Fruit fly (Drosophila melanogaster): ENCODE results near the gene Adss.

Gene Adss

dm6 chr3R:20828520-20829415 lies 1.6 kb downstream of the Adss start:
- TF ChIP-seq HLH106 (tag; optimal IDR thresholded peaks at IDR 0.05) (no peak), Dif (GFP tag; optimal IDR thresholded peaks at IDR 0.05; ENCODE audit: partially characterized antibody) (peak; percentile 58), sv (GFP tag; optimal IDR thresholded peaks at IDR 0.05) (no peak), Hnf4 (GFP tag; optimal IDR thresholded peaks at IDR 0.05) (no peak), h (GFP tag; optimal IDR thresholded peaks at IDR 0.05) (peak; percentile 23), Abd-B (GFP tag; optimal IDR thresholded peaks at IDR 0.05) (no peak), Hr83 (GFP tag; optimal IDR thresholded peaks at IDR 0.05; ENCODE audit: poor library complexity, severe bottlenecking) (peak; percentile 11), Jra (GFP tag; optimal IDR thresholded peaks at IDR 0.05) (no peak), tai (GFP tag; optimal IDR thresholded peaks at IDR 0.05) (no peak), rgr (GFP tag; optimal IDR thresholded peaks at IDR 0.05) (no peak), N (GFP tag; optimal IDR thresholded peaks at IDR 0.05) (no peak), br (GFP tag; optimal IDR thresholded peaks at IDR 0.05) (peak; percentile 51), Mio (GFP tag; optimal IDR thresholded peaks at IDR 0.05) (no peak), lola (GFP tag; optimal IDR thresholded peaks at IDR 0.05) (no peak), dl (GFP tag; optimal IDR thresholded peaks at IDR 0.05; ENCODE audit: insufficient read depth in 1 of 2, partially characterized antibody in 2 of 2) (peak in 1 of 2 experiments; percentile 32), OdsH (GFP tag; optimal IDR thresholded peaks at IDR 0.05) (no peak), foxo (GFP tag; optimal IDR thresholded peaks at IDR 0.05) (no peak), dsf (GFP tag; optimal IDR thresholded peaks at IDR 0.05; ENCODE audit: borderline replicate concordance) (no peak), psq (GFP tag; optimal IDR thresholded peaks at IDR 0.05) (no peak), Myc (optimal IDR thresholded peaks at IDR 0.05) (no peak), Dfd (GFP tag; optimal IDR thresholded peaks at IDR 0.05) (no peak), usp (GFP tag; optimal IDR thresholded peaks at IDR 0.05) (no peak), Vsx2 (GFP tag; optimal IDR thresholded peaks at IDR 0.05; ENCODE audit: partially characterized antibody) (no peak), Rel (GFP tag; optimal IDR thresholded peaks at IDR 0.05) (no peak), Rel (tag; optimal IDR thresholded peaks at IDR 0.05) (peak; percentile 100)

DNA sequence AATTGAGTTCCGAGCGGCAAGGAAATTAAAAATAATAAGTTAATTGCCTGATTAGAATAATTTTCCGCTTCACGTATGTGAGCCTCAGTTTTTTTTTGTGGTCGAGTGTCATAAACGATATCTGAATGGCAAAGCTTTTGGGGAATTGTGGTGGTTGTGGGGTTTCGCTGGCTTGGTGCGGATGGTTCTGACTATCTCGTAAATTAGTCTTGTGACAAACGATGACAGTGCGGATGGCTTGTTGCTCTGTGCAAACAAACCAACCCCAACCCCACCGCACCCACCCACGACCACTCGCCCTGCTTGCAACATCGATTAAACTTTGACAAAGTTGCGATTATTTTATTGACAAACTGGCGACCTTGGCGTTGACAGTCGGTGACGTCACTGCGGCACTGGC lies 3.5 kb downstream of the Adss start:
- TF ChIP-seq Rel (GFP tag; optimal IDR thresholded peaks at IDR 0.05) (no peak), Rel (tag; optimal IDR thresholded peaks at IDR 0.05) (peak; percentile 53), dmrt93B (GFP tag; optimal IDR thresholded peaks at IDR 0.05) (no peak)

dm6 chr3R:20823704-20824454 lies 6.5 kb downstream of the Adss start, which contains the start of gene CG17272:
Gene CG17272 (minus strand): TSS chr3R:20824239.
- no peak for TF ChIP-seq tai (GFP tag; optimal IDR thresholded peaks at IDR 0.05)
- TF ChIP-seq Rel (GFP tag; optimal IDR thresholded peaks at IDR 0.05), result no peak
- peak; percentile 100 for TF ChIP-seq Rel (tag; optimal IDR thresholded peaks at IDR 0.05)

DNA sequence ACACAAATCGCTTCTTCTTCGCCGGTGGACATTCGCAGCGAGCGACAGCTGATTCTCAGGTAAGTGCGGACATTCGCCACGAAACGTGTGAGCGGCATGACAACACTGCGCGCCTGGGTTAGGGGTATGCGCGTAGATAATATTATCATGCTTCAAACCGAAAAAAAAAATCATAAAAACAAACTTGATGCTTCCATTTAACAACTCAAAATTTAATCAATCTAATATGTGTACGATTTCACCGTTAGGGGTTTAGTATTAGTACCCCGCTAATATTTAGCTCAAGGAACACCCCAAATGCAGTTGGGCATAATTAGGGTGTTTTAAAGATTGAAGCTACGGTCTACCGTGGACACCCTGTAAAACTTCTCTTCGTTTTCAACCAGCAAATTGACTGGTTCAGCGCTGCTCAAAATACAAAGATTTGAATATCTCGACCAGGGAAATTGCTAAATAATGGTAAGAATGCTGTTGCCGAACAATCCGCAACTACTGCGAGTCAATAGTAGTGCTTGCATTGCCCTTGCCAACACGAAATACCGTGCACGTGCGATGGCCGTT lies 8.5 kb downstream of the Adss start, which contains the start of the genes CG17271 and RpS20:
Gene CG17271 (minus strand): TSS at position 34 of the 561 bp plus-strand sequence.
Gene RpS20 (plus strand): TSS at position 367 of the 561 bp plus-strand sequence.
- TF ChIP-seq CG9705 (GFP tag; optimal IDR thresholded peaks at IDR 0.05), result peak; percentile 78
- peak; percentile 18 for TF ChIP-seq jim (GFP tag; optimal IDR thresholded peaks at IDR 0.05)
- peak; percentile 91 for TF ChIP-seq fru (GFP tag; optimal IDR thresholded peaks at IDR 0.05)
- TF ChIP-seq CrebA (GFP tag; optimal IDR thresholded peaks at IDR 0.05; ENCODE audit: borderline replicate concordance), result no peak
- TF ChIP-seq CG32264 (GFP tag; optimal IDR thresholded peaks at IDR 0.05), result peak; percentile 78
- peak; percentile 92 for TF ChIP-seq h (GFP tag; optimal IDR thresholded peaks at IDR 0.05)
- TF ChIP-seq sage (GFP tag; optimal IDR thresholded peaks at IDR 0.05), result no peak
- TF ChIP-seq Dif (GFP tag; optimal IDR thresholded peaks at IDR 0.05; ENCODE audit: partially characterized antibody), result peak; percentile 89
- peak; percentile 87 for TF ChIP-seq Hr83 (GFP tag; optimal IDR thresholded peaks at IDR 0.05; ENCODE audit: poor library complexity, severe bottlenecking)
- peak; percentile 66 for TF ChIP-seq dsf (GFP tag; optimal IDR thresholded peaks at IDR 0.05; ENCODE audit: borderline replicate concordance)
- TF ChIP-seq brk (GFP tag; optimal IDR thresholded peaks at IDR 0.05), result no peak
- no peak for TF ChIP-seq Dfd (GFP tag; optimal IDR thresholded peaks at IDR 0.05)
- peak; percentile 37 for TF ChIP-seq Mio (GFP tag; optimal IDR thresholded peaks at IDR 0.05)
- no peak for TF ChIP-seq tai (GFP tag; optimal IDR thresholded peaks at IDR 0.05)
- TF ChIP-seq woc (GFP tag; optimal IDR thresholded peaks at IDR 0.05), result peak; percentile 89
- TF ChIP-seq Hnf4 (GFP tag; optimal IDR thresholded peaks at IDR 0.05), result peak; percentile 92
- no peak for TF ChIP-seq pan (optimal IDR thresholded peaks at IDR 0.05)
- TF ChIP-seq Myc (optimal IDR thresholded peaks at IDR 0.05), result peak; percentile 61
- TF ChIP-seq usp (GFP tag; optimal IDR thresholded peaks at IDR 0.05), result no peak
- TF ChIP-seq HLH106 (tag; optimal IDR thresholded peaks at IDR 0.05), result peak; percentile 78
- TF ChIP-seq rgr (GFP tag; optimal IDR thresholded peaks at IDR 0.05), result peak; percentile 89
- no peak for TF ChIP-seq N (GFP tag; optimal IDR thresholded peaks at IDR 0.05)
- TF ChIP-seq OdsH (GFP tag; optimal IDR thresholded peaks at IDR 0.05), result peak; percentile 77
- peak; percentile 91 for TF ChIP-seq Jra (GFP tag; optimal IDR thresholded peaks at IDR 0.05)
- TF ChIP-seq lola (GFP tag; optimal IDR thresholded peaks at IDR 0.05), result no peak
- peak; percentile 68 for TF ChIP-seq dmrt93B (GFP tag; optimal IDR thresholded peaks at IDR 0.05)
- TF ChIP-seq dl (GFP tag; optimal IDR thresholded peaks at IDR 0.05; ENCODE audit: insufficient read depth in 1 of 2, partially characterized antibody in 2 of 2), result peak in 1 of 2 experiments; percentile 78
- TF ChIP-seq Rel (GFP tag; optimal IDR thresholded peaks at IDR 0.05), result no peak
- TF ChIP-seq Rel (tag; optimal IDR thresholded peaks at IDR 0.05), result peak; percentile 74
- peak; percentile 4 to 94 for TF ChIP-seq foxo (GFP tag; optimal IDR thresholded peaks at IDR 0.05)
- no peak for TF ChIP-seq Abd-B (GFP tag; optimal IDR thresholded peaks at IDR 0.05)
- TF ChIP-seq sv (GFP tag; optimal IDR thresholded peaks at IDR 0.05), result peak; percentile 95
- peak; percentile 67 for TF ChIP-seq psq (GFP tag; optimal IDR thresholded peaks at IDR 0.05)
- TF ChIP-seq Vsx2 (GFP tag; optimal IDR thresholded peaks at IDR 0.05; ENCODE audit: partially characterized antibody), result peak; percentile 98

All from whole organism, wandering third instar larva.